Fruit fly (Drosophila melanogaster): ENCODE results near the gene par-6.

par-6 gene

DNA sequence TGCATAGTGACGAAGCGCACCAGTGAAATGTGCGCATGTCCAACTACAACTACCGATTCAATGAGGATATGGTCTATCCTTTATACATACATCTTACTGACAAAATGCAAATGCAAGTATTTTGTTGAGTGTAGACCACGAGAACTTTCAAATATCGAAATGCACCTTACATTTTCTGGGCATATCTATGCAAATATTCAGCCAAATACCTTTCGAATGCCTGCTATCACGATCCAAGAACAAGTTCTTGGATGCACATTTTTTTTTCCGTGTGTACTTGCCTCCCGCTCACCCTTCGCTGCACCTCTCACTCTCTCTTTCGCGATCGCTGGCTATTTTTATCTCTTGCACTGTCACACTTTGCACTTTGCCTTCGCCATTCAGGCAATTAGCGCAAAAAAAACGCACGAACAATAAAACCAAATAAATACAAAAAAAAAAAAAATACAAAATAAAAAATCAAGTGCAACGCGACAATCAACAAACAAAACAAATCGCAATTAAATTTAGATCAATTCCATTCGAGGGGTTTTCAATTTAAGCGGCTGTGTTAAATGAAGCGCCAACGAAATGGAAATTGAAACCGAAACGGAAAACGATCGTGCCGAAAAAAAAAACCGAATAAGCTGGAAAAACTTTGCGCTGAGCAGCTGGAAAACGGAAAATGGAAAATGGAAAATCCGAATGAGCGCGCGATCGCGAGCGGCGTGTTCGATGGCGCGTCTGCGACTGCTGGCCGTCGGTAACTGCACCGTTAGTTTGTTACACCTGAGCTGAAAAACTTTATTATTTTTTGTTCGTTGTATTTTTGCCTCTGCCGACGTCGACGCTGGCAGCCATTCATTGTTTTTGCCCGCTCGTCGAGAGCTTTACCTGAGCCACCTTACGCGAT is 8.9 kb upstream of the par-6 start:
- TF ChIP-seq HLH106 (tag; optimal IDR thresholded peaks at IDR 0.05), result no peak
- no peak for TF ChIP-seq Myc (optimal IDR thresholded peaks at IDR 0.05)
- no peak for TF ChIP-seq jim (GFP tag; optimal IDR thresholded peaks at IDR 0.05)
- TF ChIP-seq Dif (GFP tag; optimal IDR thresholded peaks at IDR 0.05; ENCODE audit: partially characterized antibody), result no peak
- no peak for TF ChIP-seq Jra (GFP tag; optimal IDR thresholded peaks at IDR 0.05)

dm6 chrX:17694873-17695446 is 8.2 kb upstream of the par-6 start:
- no peak for TF ChIP-seq Dfd (GFP tag; optimal IDR thresholded peaks at IDR 0.05)
- TF ChIP-seq Abd-B (GFP tag; optimal IDR thresholded peaks at IDR 0.05), result no peak
- TF ChIP-seq N (GFP tag; optimal IDR thresholded peaks at IDR 0.05), result no peak
- no peak for TF ChIP-seq usp (GFP tag; optimal IDR thresholded peaks at IDR 0.05)
- no peak for TF ChIP-seq HLH106 (tag; optimal IDR thresholded peaks at IDR 0.05)
- TF ChIP-seq pan (optimal IDR thresholded peaks at IDR 0.05), result no peak
- TF ChIP-seq dmrt93B (GFP tag; optimal IDR thresholded peaks at IDR 0.05), result no peak
- TF ChIP-seq tai (GFP tag; optimal IDR thresholded peaks at IDR 0.05), result no peak
- no peak for TF ChIP-seq jim (GFP tag; optimal IDR thresholded peaks at IDR 0.05)

DNA sequence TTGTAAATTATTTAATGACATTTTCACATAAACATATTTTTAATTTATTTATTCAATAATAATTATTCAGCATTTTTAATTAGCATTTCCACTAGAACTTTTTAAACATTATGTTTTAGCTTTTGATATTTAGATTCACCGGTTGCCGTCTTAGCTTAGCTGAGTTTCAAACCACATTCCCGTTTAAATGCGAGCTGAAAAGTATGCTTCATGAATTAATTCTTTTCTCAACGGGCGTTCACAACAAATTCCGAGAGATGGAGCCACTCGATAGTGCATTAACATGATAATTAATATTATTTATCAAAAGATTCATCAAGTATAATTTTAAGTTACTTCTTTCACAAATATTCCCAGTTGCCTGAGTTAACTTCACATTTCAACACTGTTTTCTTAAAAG is 7.5 kb upstream of the par-6 start:
- TF ChIP-seq Hr83 (GFP tag; optimal IDR thresholded peaks at IDR 0.05; ENCODE audit: poor library complexity, severe bottlenecking) (no peak), Rel (GFP tag; optimal IDR thresholded peaks at IDR 0.05) (no peak), Rel (tag; optimal IDR thresholded peaks at IDR 0.05) (no peak), pan (optimal IDR thresholded peaks at IDR 0.05) (no peak), Sp1 (GFP tag; optimal IDR thresholded peaks at IDR 0.05) (no peak), dl (GFP tag; optimal IDR thresholded peaks at IDR 0.05; ENCODE audit: insufficient read depth in 1 of 2, partially characterized antibody in 2 of 2) (no peak), jim (GFP tag; optimal IDR thresholded peaks at IDR 0.05) (no peak), br (GFP tag; optimal IDR thresholded peaks at IDR 0.05) (no peak), fru (GFP tag; optimal IDR thresholded peaks at IDR 0.05) (no peak), brk (GFP tag; optimal IDR thresholded peaks at IDR 0.05) (no peak), Vsx2 (GFP tag; optimal IDR thresholded peaks at IDR 0.05; ENCODE audit: partially characterized antibody) (peak; percentile 7), dsf (GFP tag; optimal IDR thresholded peaks at IDR 0.05; ENCODE audit: borderline replicate concordance) (no peak), Myc (optimal IDR thresholded peaks at IDR 0.05) (peak; percentile 82), CrebA (GFP tag; optimal IDR thresholded peaks at IDR 0.05; ENCODE audit: borderline replicate concordance) (no peak), ey (GFP tag; optimal IDR thresholded peaks at IDR 0.05) (no peak)

DNA sequence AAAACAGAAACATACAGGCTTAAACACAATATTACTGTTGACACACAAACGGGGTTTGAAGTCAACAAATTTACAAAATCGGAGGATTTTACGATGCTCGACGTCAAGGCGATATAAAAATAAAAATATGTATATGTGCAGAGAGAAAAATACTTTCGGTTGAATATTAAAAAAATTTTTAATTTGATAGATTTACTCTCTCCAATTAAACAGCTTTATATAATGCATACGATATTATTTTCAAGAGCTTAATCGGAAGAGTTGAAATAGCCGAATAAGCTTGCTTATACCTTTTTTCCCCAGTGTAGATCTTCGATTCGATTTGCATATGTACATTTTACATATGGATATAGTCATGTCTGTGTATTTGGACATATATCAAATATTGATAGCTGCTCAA is 6.5 kb upstream of the par-6 start:
- TF ChIP-seq Dif (GFP tag; optimal IDR thresholded peaks at IDR 0.05; ENCODE audit: partially characterized antibody) (no peak), sv (GFP tag; optimal IDR thresholded peaks at IDR 0.05) (peak; percentile 14), dsf (GFP tag; optimal IDR thresholded peaks at IDR 0.05; ENCODE audit: borderline replicate concordance) (no peak), br (GFP tag; optimal IDR thresholded peaks at IDR 0.05) (peak; percentile 70), Hnf4 (GFP tag; optimal IDR thresholded peaks at IDR 0.05) (peak; percentile 60), CG9705 (GFP tag; optimal IDR thresholded peaks at IDR 0.05) (peak; percentile 15), N (GFP tag; optimal IDR thresholded peaks at IDR 0.05) (no peak), tai (GFP tag; optimal IDR thresholded peaks at IDR 0.05) (no peak), HLH106 (tag; optimal IDR thresholded peaks at IDR 0.05) (peak; percentile 79), Vsx2 (GFP tag; optimal IDR thresholded peaks at IDR 0.05; ENCODE audit: partially characterized antibody) (no peak), ey (GFP tag; optimal IDR thresholded peaks at IDR 0.05) (peak; percentile 53), fru (GFP tag; optimal IDR thresholded peaks at IDR 0.05) (peak; percentile 69), GATAd (GFP tag; optimal IDR thresholded peaks at IDR 0.05) (no peak), Dfd (GFP tag; optimal IDR thresholded peaks at IDR 0.05) (no peak), usp (GFP tag; optimal IDR thresholded peaks at IDR 0.05) (no peak), Myc (optimal IDR thresholded peaks at IDR 0.05) (no peak), dl (GFP tag; optimal IDR thresholded peaks at IDR 0.05; ENCODE audit: insufficient read depth in 1 of 2, partially characterized antibody in 2 of 2) (no peak), rgr (GFP tag; optimal IDR thresholded peaks at IDR 0.05) (peak; percentile 49), woc (GFP tag; optimal IDR thresholded peaks at IDR 0.05) (no peak), foxo (GFP tag; optimal IDR thresholded peaks at IDR 0.05) (peak in 1 of 2 experiments; percentile 32), Rel (GFP tag; optimal IDR thresholded peaks at IDR 0.05) (no peak), Rel (tag; optimal IDR thresholded peaks at IDR 0.05) (peak; percentile 51), Jra (GFP tag; optimal IDR thresholded peaks at IDR 0.05) (peak; percentile 5), Mio (GFP tag; optimal IDR thresholded peaks at IDR 0.05) (no peak), Hr83 (GFP tag; optimal IDR thresholded peaks at IDR 0.05; ENCODE audit: poor library complexity, severe bottlenecking) (no peak), Hr78 (GFP tag; optimal IDR thresholded peaks at IDR 0.05) (no peak), brk (GFP tag; optimal IDR thresholded peaks at IDR 0.05) (no peak), h (GFP tag; optimal IDR thresholded peaks at IDR 0.05) (peak; percentile 61), CG32264 (GFP tag; optimal IDR thresholded peaks at IDR 0.05) (no peak), sage (GFP tag; optimal IDR thresholded peaks at IDR 0.05) (peak; percentile 29), dmrt93B (GFP tag; optimal IDR thresholded peaks at IDR 0.05) (peak; percentile 17), lola (GFP tag; optimal IDR thresholded peaks at IDR 0.05) (no peak), Abd-B (GFP tag; optimal IDR thresholded peaks at IDR 0.05) (no peak), pan (optimal IDR thresholded peaks at IDR 0.05) (no peak), psq (GFP tag; optimal IDR thresholded peaks at IDR 0.05) (peak; percentile 32), CrebA (GFP tag; optimal IDR thresholded peaks at IDR 0.05; ENCODE audit: borderline replicate concordance) (no peak), jim (GFP tag; optimal IDR thresholded peaks at IDR 0.05) (no peak)

Data from whole organism, wandering third instar larva.